Worm (Caenorhabditis elegans) whole organism, L3 larva: ENCODE results near the gene R12C12.7.

Source experiments
- R02D3.7 ChIP-seq: fragments of 150-350 bp; optimal IDR thresholded peaks from 2 replicates; lab custom pipeline; 2014; ENCODE audit warnings: missing biosample characterization, missing genetic modification characterization
- ama-1 ChIP-seq: fragments of 150-350 bp; optimal IDR thresholded peaks from 2 replicates; lab custom pipeline; 2018
- ceh-82 ChIP-seq: fragments of 150-350 bp; optimal IDR thresholded peaks from 2 replicates; lab custom pipeline; 2014; ENCODE audit warnings: missing biosample characterization, missing genetic modification characterization
- egl-27 ChIP-seq: sonication (generic microtip); optimal IDR thresholded peaks from 4 replicates; lab custom pipeline; 2017; ENCODE audit warnings: missing biosample characterization, missing genetic modification reagents, missing genetic modification characterization
- elt-2 ChIP-seq: sonication (generic microtip); optimal IDR thresholded peaks from 2 replicates; lab custom pipeline; 2016; ENCODE audit warnings: missing genetic modification reagents, mild to moderate bottlenecking, missing genetic modification characterization, missing compliant biosample characterization
- elt-3 ChIP-seq, 3 experiments: fragments of 150-350 bp in 1 of 3; sonication (generic microtip) in 2 of 3; optimal IDR thresholded peaks; 2 replicates in 2 of 3; 4 replicates in 1 of 3; lab custom pipeline; 2014 to 2017; ENCODE audit warnings: missing biosample characterization in 3 of 3, missing genetic modification characterization in 3 of 3
- lin-15B ChIP-seq: fragments of 150-350 bp; optimal IDR thresholded peaks from 2 replicates; lab custom pipeline; 2014; ENCODE audit warnings: missing biosample characterization, missing genetic modification characterization
- lin-39 ChIP-seq: fragments of 150-350 bp; optimal IDR thresholded peaks from 2 replicates; lab custom pipeline; 2018; ENCODE audit warnings: missing biosample characterization, missing genetic modification reagents, missing genetic modification characterization
- nhr-23 ChIP-seq: fragments of 150-350 bp; optimal IDR thresholded peaks from 2 replicates; lab custom pipeline; 2014; ENCODE audit warnings: missing biosample characterization, missing genetic modification reagents, missing genetic modification characterization
- nhr-237 ChIP-seq: fragments of 150-350 bp; optimal IDR thresholded peaks from 2 replicates; lab custom pipeline; 2014; ENCODE audit warnings: missing biosample characterization, missing genetic modification characterization
- pqm-1 ChIP-seq: fragments of 150-350 bp; optimal IDR thresholded peaks from 2 replicates; lab custom pipeline; 2017; ENCODE audit warnings: missing biosample characterization, missing genetic modification characterization, inconsistent platforms
- snpc-4 ChIP-seq: fragments of 150-350 bp; optimal IDR thresholded peaks from 2 replicates; lab custom pipeline; 2014; ENCODE audit warnings: missing biosample characterization, missing genetic modification characterization
- unc-62 ChIP-seq: fragments of 150-350 bp; sonication (generic microtip); optimal IDR thresholded peaks from 4 replicates; lab custom pipeline; 2014; ENCODE audit warnings: missing biosample characterization, missing genetic modification reagents, missing genetic modification characterization

DNA sequence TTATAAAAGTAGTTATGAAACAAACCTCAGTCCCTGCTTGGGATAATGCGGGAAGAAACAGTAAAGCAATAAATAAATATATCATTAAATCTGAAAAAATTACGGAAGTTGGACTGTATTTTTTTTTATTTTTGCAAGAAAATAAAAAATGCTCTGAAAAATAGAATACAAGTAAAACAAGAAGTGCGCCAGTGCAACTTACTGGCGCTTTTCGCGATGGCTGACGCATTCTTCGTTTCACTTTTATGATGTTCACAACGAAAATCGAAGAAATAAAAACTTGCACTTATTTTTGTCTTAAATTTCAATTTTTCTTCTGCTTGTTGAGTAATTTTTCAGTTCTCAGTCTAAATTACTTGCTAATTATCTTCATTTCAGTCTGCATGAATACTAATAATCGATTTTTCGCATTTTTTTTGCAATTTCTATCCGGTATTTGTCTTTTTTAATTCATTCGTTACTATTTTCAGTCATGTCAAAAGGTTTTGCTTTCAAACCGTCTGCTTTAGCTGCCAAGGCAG lies 8.1 kb downstream of the R12C12.7 start, which contains the start of the genes R12C12.6 and ran-5:
- TF ChIP-seq nhr-23 (tag; lab: Kevin White, UChicago): peak; percentile 90
- TF ChIP-seq elt-3 (tag; optimal IDR thresholded peaks at IDR 0.05; lab: Kevin White, UChicago): no peak
- no peak for TF ChIP-seq ama-1 (lab: Kevin White, UChicago)
- TF ChIP-seq nhr-237 (tag; lab: Kevin White, UChicago): no peak
- TF ChIP-seq egl-27: no peak
- peak; percentile 67 for TF ChIP-seq R02D3.7 (tag; lab: Kevin White, UChicago)
- peak; percentile 18 for TF ChIP-seq lin-39 (tag; lab: Kevin White, UChicago)
- TF ChIP-seq unc-62 (GFP tag; lab: Kevin White, UChicago): no peak
- no peak for TF ChIP-seq ceh-82 (tag; lab: Kevin White, UChicago)
- peak; percentile 87 for TF ChIP-seq snpc-4
- no peak for TF ChIP-seq pqm-1 (tag; lab: Kevin White, UChicago)
- peak; percentile 59 for TF ChIP-seq elt-2 (tag; lab: Kevin White, UChicago)
- peak; percentile 84 for TF ChIP-seq lin-15B (tag; lab: Kevin White, UChicago)
